Fruit fly (Drosophila melanogaster) whole organism, embryonic: ENCODE data around the gene CG7203.
A peak's percentile ranks its signal among the peaks of the same experiment; 100 is the strongest.

Source experiments
- Ada2b ChIP-seq: fragments of 200-800 bp; sonication (Bioruptor generic); IDR thresholded peaks from 2 replicates; pipeline ENCODE4 v1.3.6; 2022; ENCODE audit warnings: missing biosample characterization, missing genetic modification characterization
- Asciz ChIP-seq: fragments of 200-800 bp; sonication (Bioruptor generic); optimal IDR thresholded peaks from 2 replicates; lab custom pipeline; 2017; ENCODE audit warnings: missing biosample characterization, mild to moderate bottlenecking, missing genetic modification characterization, missing genetic modification reagents
- Awh ChIP-seq: fragments of 200-800 bp; sonication (Bioruptor generic); IDR thresholded peaks from 2 replicates; pipeline ENCODE4, ENCODE4 v1.3.6; 2022; ENCODE audit warnings: missing biosample characterization, missing genetic modification characterization
- CG10654 ChIP-seq: fragments of 200-800 bp; sonication (Bioruptor generic); optimal IDR thresholded peaks from 2 replicates; lab custom pipeline; 2016; ENCODE audit warnings: missing biosample characterization, missing genetic modification characterization
- CG11560 ChIP-seq: fragments of 200-800 bp; sonication (Bioruptor generic); IDR thresholded peaks from 3 replicates; pipeline ENCODE4 v1.3.6; 2022; ENCODE audit warnings: missing biosample characterization, missing genetic modification characterization
- CG11696 ChIP-seq: fragments of 200-800 bp; sonication (Bioruptor generic); IDR thresholded peaks from 2 replicates; pipeline ENCODE4 v1.3.6; 2022; ENCODE audit warnings: missing biosample characterization, missing genetic modification characterization
- CG13287 ChIP-seq: fragments of 200-800 bp; sonication (Bioruptor generic); IDR thresholded peaks from 2 replicates; pipeline ENCODE4 v1.3.6; 2022; ENCODE audit warnings: missing biosample characterization, missing genetic modification characterization; ENCODE audit not compliant: partially characterized antibody
- CG13296 ChIP-seq: fragments of 200-800 bp; sonication (Bioruptor generic); optimal IDR thresholded peaks from 3 replicates; lab custom pipeline; 2018; ENCODE audit warnings: missing biosample characterization, mild to moderate bottlenecking, missing genetic modification characterization
- CG17612 ChIP-seq: fragments of 200-800 bp; sonication (Bioruptor generic); IDR thresholded peaks from 2 replicates; pipeline ENCODE4 v1.3.6; 2022; ENCODE audit warnings: missing biosample characterization, missing genetic modification characterization
- CG17912 ChIP-seq: fragments of 200-800 bp; sonication (Bioruptor generic); optimal IDR thresholded peaks from 2 replicates; lab custom pipeline; 2018; ENCODE audit warnings: missing biosample characterization, mild to moderate bottlenecking, missing genetic modification characterization
- CG18262 ChIP-seq: fragments of 200-800 bp; optimal IDR thresholded peaks from 3 replicates; lab custom pipeline; 2019; ENCODE audit warnings: missing biosample characterization, mild to moderate bottlenecking, missing genetic modification characterization, moderate library complexity
- CG2202 ChIP-seq: fragments of 200-800 bp; sonication (Bioruptor generic); optimal IDR thresholded peaks from 2 replicates; lab custom pipeline; 2018; ENCODE audit warnings: missing biosample characterization, mild to moderate bottlenecking, missing genetic modification characterization
- CG3065 ChIP-seq: fragments of 200-800 bp; sonication (Bioruptor generic); optimal IDR thresholded peaks from 2 replicates; lab custom pipeline; 2016; ENCODE audit warnings: missing biosample characterization, missing genetic modification characterization
- CG3163 ChIP-seq: fragments of 200-800 bp; sonication (Bioruptor generic); optimal IDR thresholded peaks from 3 replicates; lab custom pipeline; 2016; ENCODE audit warnings: missing biosample characterization, missing genetic modification characterization
- CG3726 ChIP-seq: fragments of 200-800 bp; sonication (Bioruptor generic); IDR thresholded peaks from 3 replicates; pipeline ENCODE4, ENCODE4 v1.3.6; 2022; ENCODE audit warnings: missing biosample characterization, missing genetic modification characterization
- CG43689 ChIP-seq: fragments of 200-800 bp; sonication (Bioruptor generic); IDR thresholded peaks from 2 replicates; pipeline ENCODE4 v1.3.6; 2022; ENCODE audit warnings: missing biosample characterization, missing genetic modification characterization
- CG4707 ChIP-seq: fragments of 200-800 bp; sonication (Bioruptor generic); optimal IDR thresholded peaks from 2 replicates; lab custom pipeline; 2018; ENCODE audit warnings: missing biosample characterization, mild to moderate bottlenecking, missing genetic modification characterization, moderate library complexity
- CG6254 ChIP-seq: fragments of 200-800 bp; sonication (Bioruptor generic); optimal IDR thresholded peaks from 3 replicates; lab custom pipeline; 2017; ENCODE audit warnings: mild to moderate bottlenecking, missing biosample characterization, missing genetic modification reagents, missing genetic modification characterization
- CG7271 ChIP-seq: fragments of 200-800 bp; sonication (Bioruptor generic); optimal IDR thresholded peaks from 2 replicates; lab custom pipeline; 2018; ENCODE audit warnings: missing biosample characterization, mild to moderate bottlenecking, missing genetic modification characterization, moderate library complexity
- CG7928 ChIP-seq: fragments of 200-800 bp; sonication (Bioruptor generic); optimal IDR thresholded peaks from 2 replicates; lab custom pipeline; 2017; ENCODE audit warnings: missing biosample characterization, mild to moderate bottlenecking, missing genetic modification characterization
- CG8281 ChIP-seq: fragments of 200-800 bp; sonication (Bioruptor generic); optimal IDR thresholded peaks from 2 replicates; lab custom pipeline; 2018; ENCODE audit warnings: missing biosample characterization, mild to moderate bottlenecking, missing genetic modification characterization, moderate library complexity
- CG8944 ChIP-seq: fragments of 200-800 bp; sonication (Bioruptor generic); optimal IDR thresholded peaks from 3 replicates; lab custom pipeline; 2016; ENCODE audit warnings: missing biosample characterization, missing genetic modification characterization
- CG9876 ChIP-seq: fragments of 200-800 bp; sonication (Bioruptor generic); optimal IDR thresholded peaks from 2 replicates; lab custom pipeline; 2016; ENCODE audit warnings: missing biosample characterization, missing genetic modification characterization
- Dek ChIP-seq: fragments of 200-800 bp; sonication (Bioruptor generic); optimal IDR thresholded peaks from 3 replicates; lab custom pipeline; 2019; ENCODE audit warnings: missing biosample characterization, mild to moderate bottlenecking, missing genetic modification characterization, moderate library complexity
- Drgx ChIP-seq: fragments of 200-800 bp; sonication (Bioruptor generic); IDR thresholded peaks from 2 replicates; pipeline ENCODE4 v1.3.6; 2022; ENCODE audit warnings: missing biosample characterization, missing genetic modification characterization
- HLH4C ChIP-seq: fragments of 200-800 bp; sonication (Bioruptor generic); IDR thresholded peaks from 3 replicates; pipeline ENCODE4 v1.3.6; 2022; ENCODE audit warnings: missing biosample characterization, missing genetic modification characterization; ENCODE audit not compliant: partially characterized antibody
- Hr51 ChIP-seq, 2 experiments: fragments of 200-800 bp; sonication (Bioruptor generic); optimal IDR thresholded peaks; 2 replicates in 1 of 2; 3 replicates in 1 of 2; lab custom pipeline; 2016 to 2018; ENCODE audit warnings: missing biosample characterization in 2 of 2, missing genetic modification characterization in 2 of 2, mild to moderate bottlenecking in 1 of 2, moderate library complexity in 1 of 2
- Kr ChIP-seq: fragments of 200-800 bp; sonication (Bioruptor generic); optimal IDR thresholded peaks from 2 replicates; lab custom pipeline; 2017; ENCODE audit warnings: missing biosample characterization, mild to moderate bottlenecking, missing genetic modification characterization
- Max ChIP-seq: fragments of 200-800 bp; sonication (Bioruptor generic); optimal IDR thresholded peaks from 2 replicates; lab custom pipeline; 2016; ENCODE audit warnings: missing biosample characterization, mild to moderate bottlenecking, missing genetic modification characterization
- Oaz ChIP-seq: fragments of 200-800 bp; sonication (Bioruptor generic); IDR thresholded peaks from 2 replicates; pipeline ENCODE4 v1.3.6; 2022; ENCODE audit warnings: missing biosample characterization, missing genetic modification characterization
- PHDP ChIP-seq: fragments of 200-800 bp; sonication (Bioruptor generic); optimal IDR thresholded peaks from 3 replicates; lab custom pipeline; 2018; ENCODE audit warnings: missing biosample characterization, mild to moderate bottlenecking, missing genetic modification characterization, moderate library complexity
- Ravus ChIP-seq: fragments of 200-800 bp; sonication (Bioruptor generic); IDR thresholded peaks from 2 replicates; pipeline ENCODE4 v1.3.6; 2022; ENCODE audit warnings: missing biosample characterization, missing genetic modification characterization
- Rfx ChIP-seq: fragments of 200-800 bp; sonication (Bioruptor generic); IDR thresholded peaks from 2 replicates; pipeline ENCODE4 v1.3.6; 2022; ENCODE audit warnings: missing biosample characterization, missing genetic modification characterization
- Sin3A ChIP-seq: fragments of >200 bp; optimal IDR thresholded peaks from 2 replicates; lab custom pipeline; 2018
- Xbp1 ChIP-seq: fragments of 200-800 bp; sonication (Bioruptor generic); optimal IDR thresholded peaks from 3 replicates; lab custom pipeline; 2016; ENCODE audit warnings: missing biosample characterization, mild to moderate bottlenecking, missing genetic modification characterization
- Xrp1 ChIP-seq: fragments of 200-800 bp; sonication (Bioruptor generic); IDR thresholded peaks from 2 replicates; pipeline ENCODE4 v1.3.6; 2022; ENCODE audit warnings: missing biosample characterization, missing genetic modification characterization
- abd-A ChIP-seq: fragments of 200-800 bp; sonication (Bioruptor generic); optimal IDR thresholded peaks from 3 replicates; lab custom pipeline; 2019; ENCODE audit warnings: missing biosample characterization, mild to moderate bottlenecking, missing genetic modification characterization, moderate library complexity
- ara ChIP-seq: fragments of 200-800 bp; sonication (Bioruptor generic); IDR thresholded peaks from 2 replicates; pipeline ENCODE4 v1.3.6; 2022; ENCODE audit warnings: missing biosample characterization, missing genetic modification characterization
- dysf ChIP-seq: fragments of 200-800 bp; sonication (Bioruptor generic); IDR thresholded peaks from 3 replicates; pipeline ENCODE4 v1.3.6; 2022; ENCODE audit warnings: missing biosample characterization, missing genetic modification characterization
- fd102C ChIP-seq: fragments of 200-800 bp; sonication (Bioruptor generic); optimal IDR thresholded peaks from 2 replicates; lab custom pipeline; 2018; ENCODE audit warnings: missing biosample characterization, mild to moderate bottlenecking, missing genetic modification characterization, moderate library complexity
- fu2 ChIP-seq: fragments of 200-800 bp; sonication (Bioruptor generic); optimal IDR thresholded peaks from 2 replicates; lab custom pipeline; 2016; ENCODE audit warnings: missing biosample characterization, missing genetic modification characterization
- gem ChIP-seq: fragments of 200-800 bp; sonication (Bioruptor generic); optimal IDR thresholded peaks from 2 replicates; lab custom pipeline; 2019; ENCODE audit warnings: missing biosample characterization, mild to moderate bottlenecking, missing genetic modification characterization, moderate library complexity
- kay ChIP-seq: fragments of 200-800 bp; sonication (Bioruptor generic); optimal IDR thresholded peaks from 2 replicates; lab custom pipeline; 2016; ENCODE audit warnings: missing biosample characterization, missing genetic modification characterization
- repo ChIP-seq: fragments of 200-800 bp; sonication (Bioruptor generic); optimal IDR thresholded peaks from 2 replicates; lab custom pipeline; 2016; ENCODE audit warnings: missing biosample characterization, missing genetic modification characterization
- shn ChIP-seq: fragments of 200-800 bp; sonication (Bioruptor generic); optimal IDR thresholded peaks from 3 replicates; lab custom pipeline; 2016; ENCODE audit warnings: missing biosample characterization, missing genetic modification characterization
- stc ChIP-seq: fragments of 200-800 bp; sonication (Bioruptor generic); IDR thresholded peaks from 2 replicates; pipeline ENCODE4 v1.3.6; 2022; ENCODE audit warnings: missing biosample characterization, missing genetic modification characterization
- sug ChIP-seq: fragments of 200-800 bp; optimal IDR thresholded peaks from 2 replicates; lab custom pipeline; 2019; ENCODE audit warnings: missing biosample characterization, mild to moderate bottlenecking, missing genetic modification characterization, moderate library complexity
- tio ChIP-seq: fragments of 200-800 bp; sonication (Bioruptor generic); optimal IDR thresholded peaks from 2 replicates; lab custom pipeline; 2017; ENCODE audit warnings: missing biosample characterization, missing genetic modification characterization, inconsistent platforms
- unpg ChIP-seq: fragments of 200-800 bp; sonication (Bioruptor generic); optimal IDR thresholded peaks from 3 replicates; lab custom pipeline; 2018; ENCODE audit warnings: missing biosample characterization, mild to moderate bottlenecking, missing genetic modification characterization, moderate library complexity
- vfl ChIP-seq: fragments of 200-800 bp; sonication (Bioruptor generic); optimal IDR thresholded peaks from 2 replicates; lab custom pipeline; 2016; ENCODE audit warnings: missing biosample characterization, missing genetic modification characterization
- wdn ChIP-seq: fragments of 200-800 bp; sonication (Bioruptor generic); IDR thresholded peaks from 2 replicates; pipeline ENCODE4 v1.3.6; 2022; ENCODE audit warnings: missing biosample characterization, missing genetic modification characterization

The CG7203 gene

dm6 chr2L:7756835-7757234, 3.8 kb upstream of the CG7203 start (continued):
- no peak for TF ChIP-seq CG13287 (GFP tag; lab: Robert Waterston, UW)
- TF ChIP-seq CG11560, result no peak
- no peak for TF ChIP-seq CG3065 (GFP tag; lab: Kevin White, UChicago)
- 0 out of 2 replicates have a peak, but pooled peaks have one; percentile 11 for TF ChIP-seq stc (GFP tag; lab: Robert Waterston, UW)
- TF ChIP-seq HLH4C (GFP tag; lab: Robert Waterston, UW), result no peak
- TF ChIP-seq Hr51 (GFP tag; optimal IDR thresholded peaks at IDR 0.05; lab: Kevin White, UChicago), result no peak
- TF ChIP-seq wdn (GFP tag; lab: Robert Waterston, UW), result no peak
- no peak for TF ChIP-seq fu2 (GFP tag; lab: Kevin White, UChicago)
- TF ChIP-seq gem (tag; lab: Kevin White, UChicago), result peak; percentile 50
- no peak for TF ChIP-seq CG10654
- TF ChIP-seq CG6254 (GFP tag; lab: Kevin White, UChicago), result no peak
- peak; percentile 50; the same call in 1 of the 3 replicates for TF ChIP-seq dysf (GFP tag; lab: Robert Waterston, UW)
- no peak for TF ChIP-seq CG3163 (GFP tag; lab: Kevin White, UChicago)
- TF ChIP-seq Sin3A (lab: Kevin White, UChicago), result no peak
- no peak for TF ChIP-seq Asciz (GFP tag; lab: Kevin White, UChicago)
- no peak for TF ChIP-seq CG17912 (GFP tag; lab: Kevin White, UChicago)
- no peak for TF ChIP-seq repo (GFP tag; lab: Kevin White, UChicago)
- TF ChIP-seq CG8281, result no peak
- TF ChIP-seq tio (GFP tag; lab: Kevin White, UChicago), result peak; percentile 26
- no peak for TF ChIP-seq ara (GFP tag; lab: Robert Waterston, UW)
- TF ChIP-seq CG43689 (GFP tag; lab: Robert Waterston, UW), result 0 out of 2 replicates have a peak, but pooled peaks have one; percentile 6
- TF ChIP-seq CG4707 (GFP tag; lab: Kevin White, UChicago), result no peak
- TF ChIP-seq Rfx (GFP tag; lab: Robert Waterston, UW), result 0 out of 2 replicates have a peak, but pooled peaks have one; percentile 14
- TF ChIP-seq fd102C (GFP tag; lab: Kevin White, UChicago), result no peak
- no peak for TF ChIP-seq vfl (GFP tag; lab: Kevin White, UChicago)
- peak; percentile 8 for TF ChIP-seq Xbp1 (GFP tag; lab: Kevin White, UChicago)
- TF ChIP-seq Ravus (GFP tag; lab: Robert Waterston, UW), result no peak
- TF ChIP-seq PHDP, result no peak
- TF ChIP-seq Drgx, result 0 out of 2 replicates have a peak, but pooled peaks have one; percentile 23
- no peak for TF ChIP-seq CG7928 (GFP tag; lab: Kevin White, UChicago)
- no peak for TF ChIP-seq CG18262 (tag; lab: Kevin White, UChicago)
- TF ChIP-seq CG9876, result no peak
- no peak for TF ChIP-seq CG13296 (GFP tag; lab: Kevin White, UChicago)
- 0 out of 2 replicates have a peak, but pooled peaks have one; percentile 10 for TF ChIP-seq Awh (GFP tag; lab: Robert Waterston, UW)
- no peak for TF ChIP-seq unpg
- 0 out of 2 replicates have a peak, but pooled peaks have one; percentile 18 for TF ChIP-seq CG11696 (GFP tag; lab: Robert Waterston, UW)
- no peak for TF ChIP-seq CG17612 (GFP tag; lab: Robert Waterston, UW)
- no peak for TF ChIP-seq shn (GFP tag; lab: Kevin White, UChicago)
- TF ChIP-seq CG7271 (tag; lab: Kevin White, UChicago), result no peak
- no peak for TF ChIP-seq Max (GFP tag; lab: Kevin White, UChicago)
- peak; percentile 40; the same call in 1 of the 2 replicates for TF ChIP-seq Ada2b (GFP tag; lab: Robert Waterston, UW)
- TF ChIP-seq kay, result no peak
- no peak for TF ChIP-seq Oaz (GFP tag; lab: Robert Waterston, UW)
- TF ChIP-seq abd-A (tag; lab: Kevin White, UChicago), result no peak
- no peak for TF ChIP-seq Kr (GFP tag; lab: Kevin White, UChicago)
- TF ChIP-seq sug (tag; lab: Kevin White, UChicago), result no peak
- no peak for TF ChIP-seq Xrp1 (GFP tag; lab: Robert Waterston, UW)
- no peak for TF ChIP-seq CG8944 (GFP tag; lab: Kevin White, UChicago)
- TF ChIP-seq Dek (tag; lab: Kevin White, UChicago), result no peak
- 0 out of 3 replicates have a peak, but pooled peaks have one; percentile 10 for TF ChIP-seq CG3726 (GFP tag; lab: Robert Waterston, UW)
- TF ChIP-seq CG2202, result no peak
